Fruit fly (Drosophila melanogaster) whole organism, wandering third instar larva: ENCODE data around the gene by.

Source experiments
- Abd-B ChIP-seq: fragments of >200 bp; optimal IDR thresholded peaks from 2 replicates; lab custom pipeline; 2017; ENCODE audit warnings: missing biosample characterization, missing genetic modification characterization
- CG32264 ChIP-seq: fragments of 200-800 bp; sonication (Bioruptor generic); optimal IDR thresholded peaks from 2 replicates; lab custom pipeline; 2016; ENCODE audit warnings: missing biosample characterization, missing genetic modification characterization
- CG9705 ChIP-seq: fragments of 200-800 bp; sonication (Bioruptor generic); optimal IDR thresholded peaks from 2 replicates; lab custom pipeline; 2018; ENCODE audit warnings: missing biosample characterization, mild to moderate bottlenecking, missing genetic modification characterization
- CrebA ChIP-seq: fragments of 200-800 bp; sonication (Bioruptor generic); optimal IDR thresholded peaks from 2 replicates; lab custom pipeline; 2016; ENCODE audit warnings: missing biosample characterization, mild to moderate bottlenecking, missing genetic modification characterization, borderline replicate concordance
- Dfd ChIP-seq: fragments of >200 bp; optimal IDR thresholded peaks from 2 replicates; lab custom pipeline; 2017; ENCODE audit warnings: missing biosample characterization, missing genetic modification characterization
- Dif ChIP-seq: fragments of 200-275, 200-300 bp; sonication (Bioruptor generic); optimal IDR thresholded peaks from 2 replicates; lab custom pipeline; 2018; ENCODE audit warnings: missing biosample characterization, missing genetic modification characterization; ENCODE audit not compliant: partially characterized antibody
- GATAd ChIP-seq: sonication (Bioruptor generic); optimal IDR thresholded peaks from 2 replicates; lab custom pipeline; 2016; ENCODE audit warnings: missing biosample characterization, missing genetic modification characterization
- HLH106 ChIP-seq: fragments of 200-800 bp; optimal IDR thresholded peaks from 3 replicates; lab custom pipeline; 2019; ENCODE audit warnings: missing biosample characterization, mild to moderate bottlenecking, missing genetic modification characterization, moderate library complexity
- Hnf4 ChIP-seq: fragments of 200-800 bp; sonication (Bioruptor generic); optimal IDR thresholded peaks from 2 replicates; lab custom pipeline; 2016; ENCODE audit warnings: missing biosample characterization, mild to moderate bottlenecking, missing genetic modification characterization
- Hr78 ChIP-seq: fragments of >200 bp; optimal IDR thresholded peaks from 2 replicates; lab custom pipeline; 2017; ENCODE audit warnings: missing biosample characterization, missing genetic modification characterization
- Hr83 ChIP-seq: fragments of 200-300 bp; sonication (Bioruptor generic); optimal IDR thresholded peaks from 2 replicates; lab custom pipeline; 2016; ENCODE audit warnings: missing biosample characterization, mild to moderate bottlenecking, missing genetic modification characterization, moderate library complexity; ENCODE audit not compliant: poor library complexity, severe bottlenecking
- Jra ChIP-seq: sonication (Bioruptor generic); optimal IDR thresholded peaks from 2 replicates; lab custom pipeline; 2016; ENCODE audit warnings: missing biosample characterization, missing genetic modification characterization
- Mio ChIP-seq: sonication (Bioruptor generic); optimal IDR thresholded peaks from 2 replicates; lab custom pipeline; 2016; ENCODE audit warnings: missing biosample characterization, missing genetic modification characterization
- Myc ChIP-seq: fragments of >200 bp; optimal IDR thresholded peaks from 2 replicates; lab custom pipeline; 2017
- N ChIP-seq: fragments of >200 bp; optimal IDR thresholded peaks from 2 replicates; lab custom pipeline; 2018; ENCODE audit warnings: missing biosample characterization, missing external identifiers, missing genetic modification characterization
- OdsH ChIP-seq: fragments of 200-800 bp; sonication (Bioruptor generic); optimal IDR thresholded peaks from 2 replicates; lab custom pipeline; 2016; ENCODE audit warnings: missing biosample characterization, mild to moderate bottlenecking, missing genetic modification characterization
- Rel ChIP-seq, 2 experiments: fragments of 200-800 bp; sonication (Bioruptor generic) in 1 of 2; optimal IDR thresholded peaks; 2 replicates in 1 of 2; 3 replicates in 1 of 2; lab custom pipeline; 2016 to 2019; ENCODE audit warnings: mild to moderate bottlenecking in 2 of 2, missing biosample characterization in 2 of 2, missing genetic modification characterization in 2 of 2, moderate library complexity in 1 of 2
- Sp1 ChIP-seq: fragments of 200-800 bp; sonication (Bioruptor generic); optimal IDR thresholded peaks from 3 replicates; lab custom pipeline; 2019; ENCODE audit warnings: missing biosample characterization, mild to moderate bottlenecking, missing genetic modification characterization, moderate library complexity
- Vsx2 ChIP-seq: fragments of 200-300, 225-300 bp; sonication (Bioruptor generic); optimal IDR thresholded peaks from 2 replicates; lab custom pipeline; 2018; ENCODE audit warnings: missing biosample characterization, missing genetic modification characterization; ENCODE audit not compliant: partially characterized antibody
- br ChIP-seq: fragments of 200-800 bp; sonication (Bioruptor generic); optimal IDR thresholded peaks from 2 replicates; lab custom pipeline; 2016; ENCODE audit warnings: missing biosample characterization, missing genetic modification characterization
- brk ChIP-seq: fragments of 200-800 bp; sonication (Bioruptor generic); optimal IDR thresholded peaks from 2 replicates; lab custom pipeline; 2016; ENCODE audit warnings: missing biosample characterization, mild to moderate bottlenecking, missing genetic modification characterization
- dl ChIP-seq, 2 experiments: fragments of 175-275, 200-275 bp in 1 of 2; fragments of 200-275 bp in 1 of 2; sonication (Bioruptor generic); optimal IDR thresholded peaks; lab custom pipeline; 2018; ENCODE audit warnings: mild to moderate bottlenecking in 2 of 2, missing biosample characterization in 2 of 2, missing genetic modification characterization in 2 of 2, moderate library complexity in 2 of 2; ENCODE audit not compliant: partially characterized antibody in 2 of 2, insufficient read depth in 1 of 2
- dmrt93B ChIP-seq: fragments of 200-800 bp; sonication (Bioruptor generic); optimal IDR thresholded peaks from 2 replicates; lab custom pipeline; 2018; ENCODE audit warnings: missing biosample characterization, mild to moderate bottlenecking, missing genetic modification characterization
- dsf ChIP-seq: sonication (Bioruptor generic); optimal IDR thresholded peaks from 2 replicates; lab custom pipeline; 2016; ENCODE audit warnings: missing biosample characterization, missing genetic modification characterization, borderline replicate concordance
- ey ChIP-seq: fragments of 200-800 bp; sonication (Bioruptor generic); optimal IDR thresholded peaks from 2 replicates; lab custom pipeline; 2016; ENCODE audit warnings: missing biosample characterization, missing genetic modification characterization
- fru ChIP-seq: fragments of 200-800 bp; sonication (Bioruptor generic); optimal IDR thresholded peaks from 3 replicates; lab custom pipeline; 2016; ENCODE audit warnings: missing biosample characterization, mild to moderate bottlenecking, missing genetic modification characterization
- h ChIP-seq: fragments of 200-800 bp; sonication (Bioruptor generic); optimal IDR thresholded peaks from 3 replicates; lab custom pipeline; 2016; ENCODE audit warnings: missing biosample characterization, mild to moderate bottlenecking, missing genetic modification characterization
- jim ChIP-seq: fragments of 175-275, 200-325 bp; sonication (Bioruptor generic); optimal IDR thresholded peaks from 2 replicates; lab custom pipeline; 2016; ENCODE audit warnings: missing biosample characterization, mild to moderate bottlenecking, missing genetic modification characterization
- lola ChIP-seq: fragments of >200 bp; optimal IDR thresholded peaks from 2 replicates; lab custom pipeline; 2017; ENCODE audit warnings: missing biosample characterization, missing genetic modification characterization
- pan ChIP-seq: fragments of >200 bp; optimal IDR thresholded peaks from 2 replicates; lab custom pipeline; 2017
- rgr ChIP-seq: fragments of 200-800 bp; sonication (Bioruptor generic); optimal IDR thresholded peaks from 3 replicates; lab custom pipeline; 2016; ENCODE audit warnings: missing biosample characterization, mild to moderate bottlenecking, missing genetic modification characterization
- sage ChIP-seq: fragments of 200-800 bp; sonication (Bioruptor generic); optimal IDR thresholded peaks from 2 replicates; lab custom pipeline; 2016; ENCODE audit warnings: missing biosample characterization, mild to moderate bottlenecking, missing genetic modification characterization
- sv ChIP-seq: fragments of 200-800 bp; sonication (Bioruptor generic); optimal IDR thresholded peaks from 3 replicates; lab custom pipeline; 2016; ENCODE audit warnings: missing biosample characterization, missing genetic modification characterization
- tai ChIP-seq: sonication (Bioruptor generic); optimal IDR thresholded peaks from 2 replicates; lab custom pipeline; 2016; ENCODE audit warnings: missing biosample characterization, missing genetic modification characterization
- usp ChIP-seq: fragments of >200 bp; optimal IDR thresholded peaks from 2 replicates; lab custom pipeline; 2017; ENCODE audit warnings: missing biosample characterization, missing genetic modification characterization
- woc ChIP-seq: sonication (Bioruptor generic); optimal IDR thresholded peaks from 2 replicates; lab custom pipeline; 2016; ENCODE audit warnings: missing biosample characterization, mild to moderate bottlenecking, missing genetic modification characterization

The by gene

dm6 chr3R:9546808-9547381 lies 14.1 kb upstream of the by start:
- peak; percentile 82 for TF ChIP-seq Dfd (GFP tag; lab: Kevin White, UChicago)
- TF ChIP-seq dsf (GFP tag; lab: Kevin White, UChicago), result no peak
- no peak for TF ChIP-seq Jra
- TF ChIP-seq usp (GFP tag; lab: Kevin White, UChicago), result no peak

- TF ChIP-seq lola (GFP tag; lab: Kevin White, UChicago) (no peak), N (GFP tag; lab: Kevin White, UChicago) (peak; percentile 29)
These were observed 10.8 kb upstream of the by start for dm6 chr3R:9543495-9544180.

dm6 chr3R:9534595-9535217 lies 1.9 kb upstream of the by start:
- no peak for TF ChIP-seq brk (GFP tag; lab: Kevin White, UChicago)
- no peak for TF ChIP-seq dmrt93B (GFP tag; lab: Kevin White, UChicago)
- TF ChIP-seq pan (lab: Kevin White, UChicago), result no peak
- TF ChIP-seq Dif (GFP tag; lab: Kevin White, UChicago), result peak; percentile 85
- no peak for TF ChIP-seq CrebA
- no peak for TF ChIP-seq woc (GFP tag; lab: Kevin White, UChicago)
- no peak for TF ChIP-seq Rel (GFP tag; optimal IDR thresholded peaks at IDR 0.05; lab: Kevin White, UChicago)
- TF ChIP-seq Rel (tag; optimal IDR thresholded peaks at IDR 0.05; lab: Kevin White, UChicago), result no peak
- no peak for TF ChIP-seq Mio (GFP tag; lab: Kevin White, UChicago)
- TF ChIP-seq CG9705 (GFP tag; lab: Kevin White, UChicago), result no peak
- no peak for TF ChIP-seq usp (GFP tag; lab: Kevin White, UChicago)
- TF ChIP-seq GATAd (GFP tag; lab: Kevin White, UChicago), result no peak
- TF ChIP-seq OdsH, result no peak
- TF ChIP-seq Hnf4 (GFP tag; lab: Kevin White, UChicago), result no peak
- TF ChIP-seq HLH106 (tag; lab: Kevin White, UChicago), result no peak
- no peak for TF ChIP-seq dsf (GFP tag; lab: Kevin White, UChicago)
- TF ChIP-seq lola (GFP tag; lab: Kevin White, UChicago), result no peak
- TF ChIP-seq h (GFP tag; lab: Kevin White, UChicago), result no peak
- TF ChIP-seq Hr78 (GFP tag; lab: Kevin White, UChicago), result no peak
- TF ChIP-seq Abd-B (GFP tag; lab: Kevin White, UChicago), result no peak
- peak; percentile 36 for TF ChIP-seq Vsx2 (GFP tag; lab: Kevin White, UChicago)
- TF ChIP-seq sage (GFP tag; lab: Kevin White, UChicago), result no peak
- TF ChIP-seq dl (GFP tag; optimal IDR thresholded peaks at IDR 0.05; lab: Kevin White, UChicago; ENCODE audit: insufficient read depth in 1 of 2, partially characterized antibody in 2 of 2), result peak; percentile 80 to 85
- no peak for TF ChIP-seq Myc (lab: Kevin White, UChicago)

dm6 chr3R:9534125-9534496 lies 1.3 kb upstream of the by start:
- TF ChIP-seq N (GFP tag; lab: Kevin White, UChicago) (no peak), Hr83 (GFP tag; lab: Kevin White, UChicago) (no peak), Dif (GFP tag; lab: Kevin White, UChicago) (no peak), usp (GFP tag; lab: Kevin White, UChicago) (no peak), CG9705 (GFP tag; lab: Kevin White, UChicago) (peak; percentile 7), CG32264 (GFP tag; lab: Kevin White, UChicago) (peak; percentile 70), dmrt93B (GFP tag; lab: Kevin White, UChicago) (peak; percentile 63), Hnf4 (GFP tag; lab: Kevin White, UChicago) (peak; percentile 87), Abd-B (GFP tag; lab: Kevin White, UChicago) (no peak), Myc (lab: Kevin White, UChicago) (no peak), Mio (GFP tag; lab: Kevin White, UChicago) (no peak), Rel (GFP tag; optimal IDR thresholded peaks at IDR 0.05; lab: Kevin White, UChicago) (no peak), Rel (tag; optimal IDR thresholded peaks at IDR 0.05; lab: Kevin White, UChicago) (no peak), OdsH (peak; percentile 85), lola (GFP tag; lab: Kevin White, UChicago) (no peak), Vsx2 (GFP tag; lab: Kevin White, UChicago) (no peak), Sp1 (GFP tag; lab: Kevin White, UChicago) (peak; percentile 84), tai (GFP tag; lab: Kevin White, UChicago) (peak; percentile 81), woc (GFP tag; lab: Kevin White, UChicago) (peak; percentile 66), sage (GFP tag; lab: Kevin White, UChicago) (peak; percentile 50), HLH106 (tag; lab: Kevin White, UChicago) (peak; percentile 80), pan (lab: Kevin White, UChicago) (no peak), rgr (GFP tag; lab: Kevin White, UChicago) (peak; percentile 90), br (GFP tag; lab: Kevin White, UChicago) (peak; percentile 87), Jra (peak; percentile 65), jim (GFP tag; lab: Kevin White, UChicago) (no peak), fru (peak; percentile 89), Hr78 (GFP tag; lab: Kevin White, UChicago) (no peak), h (GFP tag; lab: Kevin White, UChicago) (peak; percentile 77), dsf (GFP tag; lab: Kevin White, UChicago) (peak; percentile 69), brk (GFP tag; lab: Kevin White, UChicago) (peak; percentile 77), sv (GFP tag; lab: Kevin White, UChicago) (peak; percentile 85), CrebA (no peak), dl (GFP tag; optimal IDR thresholded peaks at IDR 0.05; lab: Kevin White, UChicago; ENCODE audit: insufficient read depth in 1 of 2, partially characterized antibody in 2 of 2) (no peak), ey (GFP tag; lab: Kevin White, UChicago) (peak; percentile 88)
